Worm (Caenorhabditis elegans): Measurements from ENCODE around the gene fbxb-29.

- TF ChIP-seq unc-130 (GFP tag; optimal IDR thresholded peaks at IDR 0.05) (no peak), zag-1 (tag; optimal IDR thresholded peaks at IDR 0.05) (no peak), egl-27 (tag; optimal IDR thresholded peaks at IDR 0.05) (no peak), nhr-77 (tag; optimal IDR thresholded peaks at IDR 0.05) (no peak)
These were observed 2.0 kb upstream of the fbxb-29 start, which contains the start of the genes fbxb-30 and F45D11.5 for ce11 chrII:1001351-1001750.
